Worm (Caenorhabditis elegans) whole organism, early embryonic: ENCODE results near the gene D1086.5.

Experiments used
- B0310.2 ChIP-seq: sonication (generic microtip); optimal IDR thresholded peaks from 2 replicates; lab custom pipeline; 2016; ENCODE audit warnings: mild to moderate bottlenecking, missing genetic modification characterization, missing compliant biosample characterization
- F13C5.2 ChIP-seq: sonication (generic microtip); optimal IDR thresholded peaks from 2 replicates; lab custom pipeline; 2017; ENCODE audit warnings: mild to moderate bottlenecking, missing genetic modification characterization, inconsistent platforms, missing compliant biosample characterization
- aly-1 ChIP-seq: sonication (generic microtip); optimal IDR thresholded peaks from 2 replicates; lab custom pipeline; 2016; ENCODE audit warnings: missing genetic modification characterization, missing compliant biosample characterization
- ama-1 ChIP-seq: fragments of 150-350 bp; optimal IDR thresholded peaks from 2 replicates; lab custom pipeline; 2014
- ets-7 ChIP-seq: sonication (generic microtip); optimal IDR thresholded peaks from 2 replicates; lab custom pipeline; 2016; ENCODE audit warnings: missing genotype, missing genetic modification characterization, missing compliant biosample characterization
- flt-1 ChIP-seq: fragments of 200-800 bp; sonication (Bioruptor generic); IDR thresholded peaks from 2 replicates; pipeline ENCODE4 v1.3.6; 2022; ENCODE audit warnings: missing genetic modification characterization, missing compliant biosample characterization
- hmbx-1 ChIP-seq: sonication (generic microtip); optimal IDR thresholded peaks from 2 replicates; lab custom pipeline; 2016; ENCODE audit warnings: mild to moderate bottlenecking, missing genetic modification characterization, missing compliant biosample characterization
- hnd-1 ChIP-seq: sonication (generic microtip); optimal IDR thresholded peaks from 2 replicates; lab custom pipeline; 2016; ENCODE audit warnings: missing genetic modification characterization, missing compliant biosample characterization
- pes-1 ChIP-seq: fragments of 200-800 bp; sonication (Bioruptor generic); IDR thresholded peaks from 2 replicates; pipeline ENCODE4 v1.3.6; 2022; ENCODE audit warnings: missing genetic modification reagents, missing genetic modification characterization, missing compliant biosample characterization
- sea-1 ChIP-seq: fragments of 200-800 bp; sonication (Bioruptor generic); conservative IDR thresholded peaks from 2 replicates; pipeline ENCODE4 v1.3.6; 2022; ENCODE audit warnings: missing genetic modification characterization, missing compliant biosample characterization
- tbx-11 ChIP-seq: fragments of 200-800 bp; sonication (Bioruptor generic); IDR thresholded peaks from 2 replicates; pipeline ENCODE4 v1.3.6; 2022; ENCODE audit warnings: missing genetic modification characterization, missing compliant biosample characterization
- tra-4 ChIP-seq: sonication (generic microtip); optimal IDR thresholded peaks from 2 replicates; lab custom pipeline; 2017; ENCODE audit warnings: missing genetic modification characterization, missing compliant biosample characterization

ce11 chrV:14069899-14070298 lies 20.3 kb downstream of the D1086.5 start:
- TF ChIP-seq ama-1 (lab: Kevin White, UChicago): no peak
- no peak for TF ChIP-seq tbx-11 (GFP tag; lab: Robert Waterston, UW)
- TF ChIP-seq flt-1 (GFP tag; lab: Robert Waterston, UW): no peak
- no peak for TF ChIP-seq F13C5.2 (tag; lab: Kevin White, UChicago)
- no peak for TF ChIP-seq aly-1
- TF ChIP-seq pes-1 (GFP tag; lab: Robert Waterston, UW): no peak
- TF ChIP-seq hnd-1 (tag; lab: Kevin White, UChicago): no peak
- TF ChIP-seq hmbx-1 (tag; lab: Kevin White, UChicago): no peak
- TF ChIP-seq B0310.2: no peak
- TF ChIP-seq sea-1 (GFP tag; lab: Robert Waterston, UW): no peak
- TF ChIP-seq ets-7 (tag; lab: Kevin White, UChicago): no peak
- no peak for TF ChIP-seq tra-4 (tag; lab: Kevin White, UChicago)
